Fruit fly (Drosophila melanogaster): Measurements from ENCODE around the gene Poxm.

DNA sequence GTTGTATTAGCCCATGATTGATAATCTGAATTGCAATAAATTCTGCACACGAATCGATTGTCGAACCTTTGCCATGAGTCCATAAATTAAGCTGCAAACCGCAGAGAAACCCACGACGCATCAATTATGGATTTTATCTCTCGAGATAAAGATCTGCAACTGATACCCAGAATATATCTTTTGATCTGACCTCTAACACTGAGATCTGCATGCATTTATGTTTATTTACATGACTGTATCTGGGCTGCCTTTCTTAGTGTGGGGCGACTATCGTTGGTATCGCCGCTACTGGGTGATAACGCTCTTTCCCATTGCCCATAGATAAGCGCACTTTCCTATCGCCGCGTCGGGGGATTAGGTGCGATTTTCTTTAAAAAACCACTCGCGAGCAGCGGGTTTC, 16.4 kb downstream of the Poxm start, which contains the start of gene Ctr1B:
- TF ChIP-seq Sox102F (GFP tag; optimal IDR thresholded peaks at IDR 0.05) (no peak), Hr39 (GFP tag; optimal IDR thresholded peaks at IDR 0.05) (no peak), Eip78C (GFP tag) (peak; percentile 53), Eip93F (GFP tag; optimal IDR thresholded peaks at IDR 0.05) (no peak), topi (GFP tag; optimal IDR thresholded peaks at IDR 0.05) (no peak), OdsH (GFP tag; optimal IDR thresholded peaks at IDR 0.05) (no peak), acj6 (GFP tag; optimal IDR thresholded peaks at IDR 0.05) (no peak), achi (GFP tag; optimal IDR thresholded peaks at IDR 0.05) (no peak), CG15336 (GFP tag; IDR thresholded peaks at IDR 0.05) (no peak), lz (GFP tag; optimal IDR thresholded peaks at IDR 0.05) (no peak), CG11294 (GFP tag; IDR thresholded peaks at IDR 0.05) (no peak), fd85E (GFP tag; optimal IDR thresholded peaks at IDR 0.05) (no peak)

All from whole organism, prepupa.